Worm (Caenorhabditis elegans): ENCODE measurements around the gene srj-54.

- TF ChIP-seq ref-1 (GFP tag; conservative IDR thresholded peaks at IDR 0.05) (no peak), T22C8.4 (GFP tag; IDR thresholded peaks at IDR 0.05) (no peak), tab-1 (GFP tag; IDR thresholded peaks at IDR 0.05) (no peak), flt-1 (GFP tag; IDR thresholded peaks at IDR 0.05) (no peak), med-1 (GFP tag; optimal IDR thresholded peaks at IDR 0.05; ENCODE audit: insufficient read depth) (no peak)
Observed at ce11 chrV:2870127-2870526, 10.5 kb upstream of the srj-54 start, which contains the start of gene srh-243.
